Worm (Caenorhabditis elegans) whole organism, L4 larva: ENCODE data around the gene hap-1.

Experiments
- ama-1 ChIP-seq: fragments of 150-350 bp; optimal IDR thresholded peaks from 2 replicates; lab custom pipeline; 2014; ENCODE audit warnings: inconsistent platforms, mixed read lengths
- arid-1 ChIP-seq: fragments of 200-800 bp; sonication (Bioruptor generic); conservative IDR thresholded peaks from 2 replicates; pipeline ENCODE4 v1.3.6; 2022; ENCODE audit warnings: missing genetic modification reagents, missing genetic modification characterization, missing compliant biosample characterization
- dve-1 ChIP-seq: sonication (generic microtip); optimal IDR thresholded peaks from 2 replicates; lab custom pipeline; 2017; ENCODE audit warnings: antibody characterized with exemption, mild to moderate bottlenecking, missing genetic modification characterization, missing compliant biosample characterization; ENCODE audit not compliant: insufficient read depth
- lim-7 ChIP-seq: fragments of 200-800 bp; sonication (Bioruptor generic); IDR thresholded peaks from 2 replicates; pipeline ENCODE4 v1.3.6; 2022; ENCODE audit warnings: missing genetic modification characterization, missing compliant biosample characterization
- lin-1 ChIP-seq: fragments of 200-800 bp; sonication (Bioruptor generic); IDR thresholded peaks from 2 replicates; pipeline ENCODE4 v1.3.6; 2022; ENCODE audit warnings: missing genetic modification reagents, missing genetic modification characterization, missing compliant biosample characterization
- pha-4 ChIP-seq, 2 experiments: fragments of 150-350 bp in 1 of 2; fragments of 200-800 bp in 1 of 2; sonication (Bioruptor generic) in 1 of 2; IDR thresholded peaks in 1 of 2; optimal IDR thresholded peaks in 1 of 2; 2 replicates each; pipeline versions ENCODE4 v1.3.6 to Lab custom; 2014 to 2022; ENCODE audit warnings: missing genetic modification characterization in 2 of 2, missing genetic modification reagents in 2 of 2, missing biosample characterization in 1 of 2, missing compliant biosample characterization in 1 of 2
- set-16 ChIP-seq: fragments of 200-800 bp; sonication (Bioruptor generic); IDR thresholded peaks from 2 replicates; pipeline ENCODE4 v1.3.6; 2022; ENCODE audit warnings: missing genetic modification reagents, missing genetic modification characterization, missing compliant biosample characterization
- tag-97 ChIP-seq: fragments of 200-800 bp; sonication (Bioruptor generic); IDR thresholded peaks from 2 replicates; pipeline ENCODE4 v1.3.6; 2022; ENCODE audit warnings: missing genetic modification characterization, missing compliant biosample characterization
- tra-1 ChIP-seq: fragments of 200-800 bp; sonication (Bioruptor generic); IDR thresholded peaks from 2 replicates; pipeline ENCODE4 v1.3.6; 2022; ENCODE audit warnings: missing genetic modification reagents, missing genetic modification characterization, missing compliant biosample characterization

hap-1 gene

DNA sequence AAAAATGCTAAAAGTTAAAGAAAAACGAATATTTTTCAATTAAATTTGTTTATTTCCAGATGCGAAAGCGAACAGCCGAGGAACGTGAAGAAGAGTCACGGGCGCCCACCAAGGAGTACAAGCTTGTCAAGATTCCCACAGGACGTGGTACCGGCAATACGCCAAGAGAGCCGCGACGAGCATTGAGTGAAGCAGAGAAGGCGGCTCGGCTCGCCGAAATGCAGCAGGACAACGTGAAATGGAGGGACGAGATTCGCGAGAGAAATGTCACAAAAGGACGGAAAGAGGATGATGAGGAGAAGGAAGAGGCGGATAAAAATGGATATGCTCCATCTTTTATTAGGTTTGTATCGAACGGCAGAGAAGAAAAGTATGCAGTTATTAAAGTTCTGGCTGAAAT, 46.7 kb downstream of the hap-1 start:
- no peak for TF ChIP-seq tag-97 (GFP tag; lab: Robert Waterston, UW)
- TF ChIP-seq set-16 (GFP tag; lab: Robert Waterston, UW): peak; percentile 57
- TF ChIP-seq tra-1: no peak
- TF ChIP-seq pha-4 (GFP tag; IDR thresholded peaks at IDR 0.05; lab: Robert Waterston, UW): 0 out of 2 replicates have a peak, but pooled peaks have one; percentile 17
- no peak for TF ChIP-seq pha-4 (tag; optimal IDR thresholded peaks at IDR 0.05; lab: Kevin White, UChicago)
- TF ChIP-seq lim-7: no peak
- TF ChIP-seq ama-1 (lab: Kevin White, UChicago): no peak

DNA sequence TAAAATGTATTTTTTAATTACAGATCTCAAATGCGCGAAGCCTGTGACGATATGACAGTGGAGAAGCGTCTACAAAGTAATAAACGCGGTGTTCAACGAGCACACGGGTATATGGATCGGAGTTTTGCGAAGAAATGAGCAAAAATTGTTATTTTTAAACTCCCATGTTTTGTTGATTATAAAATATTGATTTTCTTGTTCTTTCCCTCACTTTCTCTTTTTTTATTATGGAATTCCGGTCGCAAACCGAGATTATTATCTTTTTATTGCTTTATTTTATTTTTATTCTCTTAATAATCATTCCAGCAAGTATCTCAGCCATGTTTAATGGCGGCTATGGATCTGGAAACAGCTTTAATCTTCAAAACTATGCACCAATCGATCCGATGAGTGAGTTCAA, 47.2 kb downstream of the hap-1 start, which contains the start of gene pqe-1:
TSS of gene pqe-1 (plus strand) at position 301 of the 400 bp plus-strand sequence.
- TF ChIP-seq arid-1: 0 out of 2 replicates have a peak, but pooled peaks have one; percentile 12
- no peak for TF ChIP-seq dve-1 (tag; lab: Kevin White, UChicago)
- TF ChIP-seq lin-1 (GFP tag; lab: Robert Waterston, UW): no peak
- TF ChIP-seq, all 104 proteins: peak for 1
